Worm (Caenorhabditis elegans) whole organism, young adult: ENCODE data around the gene mrp-2.

Experiments
- F10E7.11 ChIP-seq: sonication (generic microtip); optimal IDR thresholded peaks from 2 replicates; lab custom pipeline; 2017; ENCODE audit warnings: mild to moderate bottlenecking, missing genetic modification characterization, moderate library complexity, missing compliant biosample characterization
- F23B12.7 ChIP-seq: sonication (generic microtip); optimal IDR thresholded peaks from 2 replicates; lab custom pipeline; 2017; ENCODE audit warnings: missing genetic modification characterization, mild to moderate bottlenecking, missing compliant biosample characterization, antibody characterized with exemption, moderate library complexity; ENCODE audit not compliant: insufficient read depth
- Y56A3A.18 ChIP-seq: fragments of 200-800 bp; sonication (Bioruptor generic); IDR thresholded peaks from 2 replicates; pipeline ENCODE4 v1.3.6; 2022; ENCODE audit warnings: missing genetic modification reagents, missing genetic modification characterization, missing compliant biosample characterization
- Y79H2A.3 ChIP-seq: fragments of 200-800 bp; sonication (Bioruptor generic); conservative IDR thresholded peaks from 2 replicates; pipeline ENCODE4 v1.3.6; 2022; ENCODE audit warnings: missing genetic modification reagents, missing genetic modification characterization, missing compliant biosample characterization
- ama-1 ChIP-seq, 3 experiments: fragments of 150-350 bp in 1 of 3; sonication (generic microtip) in 2 of 3; optimal IDR thresholded peaks; 2 replicates each; lab custom pipeline; 2014 to 2018; ENCODE audit warnings: missing biosample characterization in 2 of 3, missing genetic modification characterization in 2 of 3, missing genetic modification reagents in 2 of 3
- athp-1 ChIP-seq: sonication (generic microtip); optimal IDR thresholded peaks from 2 replicates; lab custom pipeline; 2017; ENCODE audit warnings: mild to moderate bottlenecking, missing genetic modification characterization, missing compliant biosample characterization
- bed-1 ChIP-seq: fragments of 200-800 bp; sonication (Bioruptor generic); IDR thresholded peaks from 2 replicates; pipeline ENCODE4 v1.3.6; 2022; ENCODE audit warnings: missing genetic modification reagents, missing genetic modification characterization, missing compliant biosample characterization
- bed-2 ChIP-seq: fragments of 200-800 bp; sonication (Bioruptor generic); IDR thresholded peaks from 2 replicates; pipeline ENCODE4 v1.3.6; 2022; ENCODE audit warnings: missing genetic modification reagents, missing genetic modification characterization, missing compliant biosample characterization
- cebp-2 ChIP-seq: fragments of 200-800 bp; sonication (Bioruptor generic); IDR thresholded peaks from 2 replicates; pipeline ENCODE4 v1.3.6; 2022; ENCODE audit warnings: missing genetic modification characterization, missing compliant biosample characterization
- ceh-100 ChIP-seq: fragments of 200-800 bp; sonication (Bioruptor generic); IDR thresholded peaks from 2 replicates; pipeline ENCODE4 v1.3.6; 2022; ENCODE audit warnings: missing genetic modification reagents, missing genetic modification characterization, missing compliant biosample characterization
- ceh-79 ChIP-seq: sonication (generic microtip); optimal IDR thresholded peaks from 2 replicates; lab custom pipeline; 2017; ENCODE audit warnings: mild to moderate bottlenecking, missing genetic modification characterization, missing compliant biosample characterization
- dpl-1 ChIP-seq: fragments of 150-350 bp; optimal IDR thresholded peaks from 2 replicates; lab custom pipeline; 2014; ENCODE audit warnings: missing biosample characterization, missing genetic modification reagents, missing genetic modification characterization
- ets-4 ChIP-seq: fragments of 200-800 bp; sonication (Bioruptor generic); optimal IDR thresholded peaks from 2 replicates; lab custom pipeline; 2018; ENCODE audit warnings: mild to moderate bottlenecking, missing genetic modification characterization, missing compliant biosample characterization
- hsf-1 ChIP-seq: fragments of 200-800 bp; sonication (Bioruptor generic); IDR thresholded peaks from 2 replicates; pipeline ENCODE4 v1.3.6; 2022; ENCODE audit warnings: missing genetic modification reagents, missing genetic modification characterization, missing compliant biosample characterization
- lsy-27 ChIP-seq: sonication (generic microtip); optimal IDR thresholded peaks from 2 replicates; lab custom pipeline; 2017; ENCODE audit warnings: missing genetic modification characterization, mild to moderate bottlenecking, missing compliant biosample characterization, antibody characterized with exemption, missing genotype, borderline replicate concordance; ENCODE audit not compliant: insufficient read depth
- somi-1 ChIP-seq: fragments of 200-800 bp; sonication (Bioruptor generic); optimal IDR thresholded peaks from 2 replicates; lab custom pipeline; 2018; ENCODE audit warnings: mild to moderate bottlenecking, missing genetic modification characterization, missing compliant biosample characterization
- ztf-26 ChIP-seq: sonication (generic microtip); optimal IDR thresholded peaks from 2 replicates; lab custom pipeline; 2017; ENCODE audit warnings: missing genetic modification characterization, missing compliant biosample characterization

The mrp-2 gene

DNA sequence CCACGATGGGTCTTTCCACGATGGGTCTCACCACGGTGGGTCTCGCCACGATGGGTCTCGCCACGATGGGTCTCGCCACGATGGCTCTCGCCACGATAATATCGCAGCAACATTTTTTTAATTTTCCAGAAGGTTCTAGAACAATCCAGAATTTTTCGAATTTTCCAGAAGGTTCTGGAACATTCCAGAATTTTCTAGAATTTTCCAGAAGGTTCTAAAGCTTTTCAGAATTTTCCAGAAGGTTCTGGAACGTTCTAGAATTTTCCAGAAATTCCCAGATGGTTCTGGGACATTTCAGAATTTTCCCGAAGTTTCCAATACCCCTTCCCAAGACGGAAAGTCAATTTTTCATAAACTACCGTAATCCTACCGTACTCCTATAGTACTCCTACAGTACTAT lies 55.7 kb downstream of the mrp-2 start:
- peak; percentile 95 for TF ChIP-seq hsf-1

DNA sequence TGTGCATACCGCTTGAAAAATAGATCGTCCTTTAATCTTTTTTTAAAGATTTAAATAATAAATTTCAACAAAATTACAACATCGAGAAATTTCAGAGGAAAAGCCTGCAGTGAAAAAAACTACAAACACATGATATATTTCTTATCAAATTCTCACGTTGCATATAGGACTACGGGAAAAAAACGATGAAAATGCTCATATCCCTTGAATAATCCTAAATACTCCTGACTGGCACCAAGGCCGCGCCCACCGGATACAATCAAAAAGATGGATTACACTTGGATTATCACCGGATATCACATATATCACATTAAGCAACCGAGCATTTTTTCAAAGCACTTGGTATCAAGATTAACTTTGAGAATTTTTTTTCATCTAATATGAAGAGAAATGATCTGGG lies 58.5 kb downstream of the mrp-2 start:
- TF ChIP-seq bed-2 (GFP tag; lab: Robert Waterston, UW) (no peak), ceh-79 (no peak), ztf-26 (tag; lab: Kevin White, UChicago) (no peak), somi-1 (GFP tag; lab: Kevin White, UChicago) (no peak), athp-1 (tag; lab: Kevin White, UChicago) (no peak), ama-1 (optimal IDR thresholded peaks at IDR 0.05; lab: Kevin White, UChicago) (no peak), ama-1 (GFP tag; optimal IDR thresholded peaks at IDR 0.05; lab: Kevin White, UChicago) (no peak), F10E7.11 (tag; lab: Kevin White, UChicago) (no peak), lsy-27 (tag; lab: Kevin White, UChicago) (no peak), ceh-100 (GFP tag; lab: Robert Waterston, UW) (no peak), bed-1 (GFP tag; lab: Robert Waterston, UW) (no peak), Y56A3A.18 (GFP tag; lab: Robert Waterston, UW) (no peak), dpl-1 (GFP tag; lab: Kevin White, UChicago) (no peak), cebp-2 (GFP tag; lab: Robert Waterston, UW) (no peak), F23B12.7 (tag; lab: Kevin White, UChicago) (no peak), ets-4 (GFP tag; lab: Kevin White, UChicago) (no peak), Y79H2A.3 (GFP tag; lab: Robert Waterston, UW) (no peak)
